Worm (Caenorhabditis elegans) whole organism, L3 larva: ENCODE data around the gene K09H11.15.

Experiments used
- R02D3.7 ChIP-seq: fragments of 150-350 bp; optimal IDR thresholded peaks from 2 replicates; lab custom pipeline; 2014; ENCODE audit warnings: missing biosample characterization, missing genetic modification characterization
- ZK546.5 ChIP-seq: sonication (generic microtip); optimal IDR thresholded peaks from 2 replicates; lab custom pipeline; 2017; ENCODE audit warnings: missing biosample characterization, missing genetic modification characterization
- aly-2 ChIP-seq: fragments of 150-350 bp; optimal IDR thresholded peaks from 2 replicates; lab custom pipeline; 2014; ENCODE audit warnings: missing biosample characterization, missing genetic modification characterization
- ama-1 ChIP-seq: fragments of 150-350 bp; optimal IDR thresholded peaks from 2 replicates; lab custom pipeline; 2018
- ceh-16 ChIP-seq: sonication (generic microtip); optimal IDR thresholded peaks from 2 replicates; lab custom pipeline; 2017; ENCODE audit warnings: missing biosample characterization, missing genetic modification characterization
- ceh-28 ChIP-seq: fragments of 150-350 bp; optimal IDR thresholded peaks from 2 replicates; lab custom pipeline; 2014; ENCODE audit warnings: missing biosample characterization, missing genetic modification reagents, missing genetic modification characterization
- ceh-82 ChIP-seq: fragments of 150-350 bp; optimal IDR thresholded peaks from 2 replicates; lab custom pipeline; 2014; ENCODE audit warnings: missing biosample characterization, missing genetic modification characterization
- ceh-9 ChIP-seq: sonication (generic microtip); optimal IDR thresholded peaks from 2 replicates; lab custom pipeline; 2018; ENCODE audit warnings: missing biosample characterization, missing genetic modification characterization
- daf-12 ChIP-seq: fragments of 150-350 bp; optimal IDR thresholded peaks from 2 replicates; lab custom pipeline; 2014; ENCODE audit warnings: missing biosample characterization, missing genetic modification reagents, missing genetic modification characterization
- egl-27 ChIP-seq: sonication (generic microtip); optimal IDR thresholded peaks from 4 replicates; lab custom pipeline; 2017; ENCODE audit warnings: missing biosample characterization, missing genetic modification reagents, missing genetic modification characterization
- egl-5 ChIP-seq: fragments of 150-350 bp; optimal IDR thresholded peaks from 2 replicates; lab custom pipeline; 2017; ENCODE audit warnings: missing biosample characterization, missing genetic modification reagents, missing genetic modification characterization, inconsistent platforms
- elt-1 ChIP-seq: fragments of 150-350 bp; optimal IDR thresholded peaks from 2 replicates; lab custom pipeline; 2014; ENCODE audit warnings: missing biosample characterization, missing genetic modification characterization
- elt-2 ChIP-seq: sonication (generic microtip); optimal IDR thresholded peaks from 2 replicates; lab custom pipeline; 2016; ENCODE audit warnings: missing genetic modification reagents, mild to moderate bottlenecking, missing genetic modification characterization, missing compliant biosample characterization
- elt-3 ChIP-seq, 3 experiments: fragments of 150-350 bp in 1 of 3; sonication (generic microtip) in 2 of 3; optimal IDR thresholded peaks; 2 replicates in 2 of 3; 4 replicates in 1 of 3; lab custom pipeline; 2014 to 2017; ENCODE audit warnings: missing biosample characterization in 3 of 3, missing genetic modification characterization in 3 of 3
- eor-1 ChIP-seq, 2 experiments: fragments of 150-350 bp; optimal IDR thresholded peaks; 2 replicates each; lab custom pipeline; 2014 to 2018; ENCODE audit warnings: missing biosample characterization in 2 of 2, missing genetic modification characterization in 2 of 2
- fkh-10 ChIP-seq: sonication (generic microtip); optimal IDR thresholded peaks from 2 replicates; lab custom pipeline; 2017; ENCODE audit warnings: missing biosample characterization, missing genetic modification reagents, missing genetic modification characterization
- fkh-2 ChIP-seq: fragments of 150-350 bp; optimal IDR thresholded peaks from 2 replicates; lab custom pipeline; 2014; ENCODE audit warnings: missing biosample characterization, missing genetic modification reagents, missing genetic modification characterization
- fos-1 ChIP-seq: fragments of 150-350 bp; optimal IDR thresholded peaks from 2 replicates; lab custom pipeline; 2014; ENCODE audit warnings: missing biosample characterization, missing genetic modification characterization
- hmg-11 ChIP-seq: sonication (generic microtip); optimal IDR thresholded peaks from 2 replicates; lab custom pipeline; 2016; ENCODE audit warnings: missing genetic modification characterization, missing compliant biosample characterization
- jun-1 ChIP-seq: fragments of 150-350 bp; optimal IDR thresholded peaks from 2 replicates; lab custom pipeline; 2014; ENCODE audit warnings: missing biosample characterization, missing genetic modification reagents, missing genetic modification characterization
- lin-15B ChIP-seq: fragments of 150-350 bp; optimal IDR thresholded peaks from 2 replicates; lab custom pipeline; 2014; ENCODE audit warnings: missing biosample characterization, missing genetic modification characterization
- lin-39 ChIP-seq: fragments of 150-350 bp; optimal IDR thresholded peaks from 2 replicates; lab custom pipeline; 2018; ENCODE audit warnings: missing biosample characterization, missing genetic modification reagents, missing genetic modification characterization
- lsy-12 ChIP-seq: sonication (generic microtip); optimal IDR thresholded peaks from 2 replicates; lab custom pipeline; 2016; ENCODE audit warnings: mild to moderate bottlenecking, missing genetic modification characterization, missing compliant biosample characterization
- mdl-1 ChIP-seq: fragments of 150-350 bp; optimal IDR thresholded peaks from 2 replicates; lab custom pipeline; 2014; ENCODE audit warnings: missing biosample characterization, missing genetic modification characterization
- mml-1 ChIP-seq: fragments of 150-350 bp; sonication (generic microtip); optimal IDR thresholded peaks from 3 replicates; lab custom pipeline; 2014; ENCODE audit warnings: missing biosample characterization, missing genetic modification characterization
- nfya-1 ChIP-seq: sonication (generic microtip); optimal IDR thresholded peaks from 2 replicates; lab custom pipeline; 2017; ENCODE audit warnings: missing genetic modification characterization, mild to moderate bottlenecking, missing compliant biosample characterization, antibody characterized with exemption, moderate library complexity; ENCODE audit not compliant: insufficient read depth
- nhr-11 ChIP-seq: fragments of 150-350 bp; optimal IDR thresholded peaks from 2 replicates; lab custom pipeline; 2014; ENCODE audit warnings: missing biosample characterization, missing genetic modification characterization
- nhr-12 ChIP-seq: fragments of 150-350 bp; optimal IDR thresholded peaks from 2 replicates; lab custom pipeline; 2014; ENCODE audit warnings: missing biosample characterization, missing genetic modification characterization
- nhr-23 ChIP-seq: fragments of 150-350 bp; optimal IDR thresholded peaks from 2 replicates; lab custom pipeline; 2014; ENCODE audit warnings: missing biosample characterization, missing genetic modification reagents, missing genetic modification characterization
- nhr-237 ChIP-seq: fragments of 150-350 bp; optimal IDR thresholded peaks from 2 replicates; lab custom pipeline; 2014; ENCODE audit warnings: missing biosample characterization, missing genetic modification characterization
- nhr-25 ChIP-seq: sonication (generic microtip); optimal IDR thresholded peaks from 2 replicates; lab custom pipeline; 2017; ENCODE audit warnings: missing biosample characterization, missing genetic modification characterization
- nhr-28 ChIP-seq: fragments of 150-350 bp; optimal IDR thresholded peaks from 2 replicates; lab custom pipeline; 2014; ENCODE audit warnings: missing biosample characterization, missing genetic modification characterization
- nhr-43 ChIP-seq: sonication (generic microtip); optimal IDR thresholded peaks from 2 replicates; lab custom pipeline; 2016; ENCODE audit warnings: mild to moderate bottlenecking, missing genetic modification characterization, missing compliant biosample characterization; ENCODE audit not compliant: poor library complexity, severe bottlenecking
- nhr-67 ChIP-seq: fragments of 150-350 bp; optimal IDR thresholded peaks from 2 replicates; lab custom pipeline; 2014; ENCODE audit warnings: missing biosample characterization, missing genetic modification characterization
- nhr-76 ChIP-seq: fragments of 150-350 bp; sonication (generic microtip); optimal IDR thresholded peaks from 5 replicates; lab custom pipeline; 2014; ENCODE audit warnings: missing biosample characterization, missing genetic modification characterization
- nhr-77 ChIP-seq: fragments of 150-350 bp; optimal IDR thresholded peaks from 2 replicates; lab custom pipeline; 2014; ENCODE audit warnings: missing biosample characterization, missing genetic modification characterization
- pha-4 ChIP-seq: fragments of 150-350 bp; optimal IDR thresholded peaks from 2 replicates; lab custom pipeline; 2014; ENCODE audit warnings: missing biosample characterization, missing genetic modification reagents, missing genetic modification characterization
- pqm-1 ChIP-seq: fragments of 150-350 bp; optimal IDR thresholded peaks from 2 replicates; lab custom pipeline; 2017; ENCODE audit warnings: missing biosample characterization, missing genetic modification characterization, inconsistent platforms
- sea-2 ChIP-seq: fragments of 150-350 bp; sonication (generic microtip); optimal IDR thresholded peaks from 4 replicates; lab custom pipeline; 2014; ENCODE audit warnings: missing biosample characterization, missing genetic modification reagents, missing genetic modification characterization
- skn-1 ChIP-seq: fragments of 150-350 bp; optimal IDR thresholded peaks from 2 replicates; lab custom pipeline; 2014; ENCODE audit warnings: missing biosample characterization, missing genetic modification characterization
- snpc-4 ChIP-seq: fragments of 150-350 bp; optimal IDR thresholded peaks from 2 replicates; lab custom pipeline; 2014; ENCODE audit warnings: missing biosample characterization, missing genetic modification characterization
- tbx-2 ChIP-seq: sonication (generic microtip); optimal IDR thresholded peaks from 2 replicates; lab custom pipeline; 2016; ENCODE audit warnings: mild to moderate bottlenecking, missing genetic modification characterization, missing compliant biosample characterization
- unc-39 ChIP-seq: sonication (generic microtip); optimal IDR thresholded peaks from 4 replicates; lab custom pipeline; 2017; ENCODE audit warnings: missing biosample characterization, missing genetic modification characterization
- unc-62 ChIP-seq: fragments of 150-350 bp; sonication (generic microtip); optimal IDR thresholded peaks from 4 replicates; lab custom pipeline; 2014; ENCODE audit warnings: missing biosample characterization, missing genetic modification reagents, missing genetic modification characterization
- zag-1 ChIP-seq: fragments of 150-350 bp; optimal IDR thresholded peaks from 2 replicates; lab custom pipeline; 2014; ENCODE audit warnings: missing biosample characterization, missing genetic modification characterization
- ztf-11 ChIP-seq: fragments of 150-350 bp; optimal IDR thresholded peaks from 2 replicates; lab custom pipeline; 2014; ENCODE audit warnings: missing biosample characterization, missing genetic modification characterization
- ztf-4 ChIP-seq: fragments of 150-350 bp; optimal IDR thresholded peaks from 2 replicates; lab custom pipeline; 2014; ENCODE audit warnings: missing biosample characterization, missing genetic modification characterization

Gene K09H11.15

ce11 chrV:5684534-5684933 is 46.1 kb downstream of the K09H11.15 start, which contains the start of the genes hmgs-1 and F25B4.4:
hmgs-1 (minus strand) TSS chrV:5684589.
F25B4.4 (plus strand) TSS chrV:5684873.
- TF ChIP-seq fkh-10 (peak; percentile 86), nhr-237 (tag; lab: Kevin White, UChicago) (no peak), elt-1 (tag; lab: Kevin White, UChicago) (peak; percentile 37), egl-27 (tag; lab: Kevin White, UChicago) (peak; percentile 49), hmg-11 (tag; lab: Kevin White, UChicago) (peak; percentile 80), ztf-11 (tag; lab: Kevin White, UChicago) (no peak), ama-1 (lab: Kevin White, UChicago) (peak; percentile 64), nhr-43 (peak; percentile 83), ceh-82 (tag; lab: Kevin White, UChicago) (peak; percentile 71), nfya-1 (tag; lab: Kevin White, UChicago) (peak; percentile 88), elt-2 (tag; lab: Kevin White, UChicago) (peak; percentile 60), lin-15B (tag; lab: Kevin White, UChicago) (peak; percentile 97), nhr-23 (peak; percentile 95), fos-1 (no peak), eor-1 (tag; optimal IDR thresholded peaks at IDR 0.05; lab: Kevin White, UChicago) (no peak), pha-4 (tag; lab: Kevin White, UChicago) (peak; percentile 98), mdl-1 (tag; lab: Kevin White, UChicago) (no peak), jun-1 (tag; lab: Kevin White, UChicago) (peak; percentile 85), unc-62 (GFP tag; lab: Kevin White, UChicago) (no peak), elt-3 (tag; optimal IDR thresholded peaks at IDR 0.05; lab: Kevin White, UChicago) (peak in 1 of 3 experiments; percentile 9), lsy-12 (peak; percentile 79), aly-2 (no peak), mml-1 (tag; lab: Kevin White, UChicago) (no peak), ZK546.5 (tag; lab: Kevin White, UChicago) (no peak), nhr-28 (peak; percentile 41), skn-1 (tag; lab: Kevin White, UChicago) (peak; percentile 76), nhr-76 (tag; lab: Kevin White, UChicago) (no peak), sea-2 (no peak), daf-12 (no peak), lin-39 (peak; percentile 96), nhr-12 (no peak), tbx-2 (tag; lab: Kevin White, UChicago) (peak; percentile 70), pqm-1 (peak; percentile 81), snpc-4 (tag; lab: Kevin White, UChicago) (peak; percentile 67), ceh-16 (tag; lab: Kevin White, UChicago) (no peak), ceh-9 (tag; lab: Kevin White, UChicago) (no peak), ceh-28 (tag; lab: Kevin White, UChicago) (peak; percentile 76), nhr-67 (tag; lab: Kevin White, UChicago) (no peak), unc-39 (tag; lab: Kevin White, UChicago) (no peak), nhr-25 (tag; lab: Kevin White, UChicago) (peak; percentile 88), R02D3.7 (tag; lab: Kevin White, UChicago) (peak; percentile 100), fkh-2 (tag; lab: Kevin White, UChicago) (no peak), nhr-11 (tag; lab: Kevin White, UChicago) (peak; percentile 49), egl-5 (tag; lab: Kevin White, UChicago) (peak; percentile 94), ztf-4 (tag; lab: Kevin White, UChicago) (no peak), zag-1 (no peak), nhr-77 (tag; lab: Kevin White, UChicago) (peak; percentile 61)
- TF ChIP-seq, all 47 proteins: peak for 27
